Worm (Caenorhabditis elegans) whole organism, L2 larva: Measurements from ENCODE around the gene K04G11.1.

Source experiments
- C34F6.9 ChIP-seq: fragments of 150-350 bp; optimal IDR thresholded peaks from 2 replicates; lab custom pipeline; 2014; ENCODE audit warnings: missing biosample characterization, missing genetic modification characterization
- F13H6.1 ChIP-seq: sonication (generic microtip); optimal IDR thresholded peaks from 2 replicates; lab custom pipeline; 2016; ENCODE audit warnings: missing genetic modification characterization, missing compliant biosample characterization
- R02D3.7 ChIP-seq: fragments of 150-350 bp; optimal IDR thresholded peaks from 2 replicates; lab custom pipeline; 2014; ENCODE audit warnings: missing biosample characterization, missing genetic modification characterization
- Y55F3AM.14 ChIP-seq: fragments of 200-800 bp; sonication (Bioruptor generic); optimal IDR thresholded peaks from 2 replicates; lab custom pipeline; 2018; ENCODE audit warnings: mild to moderate bottlenecking, missing genetic modification characterization, missing compliant biosample characterization
- ZK546.5 ChIP-seq: sonication (generic microtip); optimal IDR thresholded peaks from 2 replicates; lab custom pipeline; 2017; ENCODE audit warnings: missing biosample characterization, missing genetic modification characterization
- alr-1 ChIP-seq: fragments of 150-350 bp; optimal IDR thresholded peaks from 2 replicates; lab custom pipeline; 2014; ENCODE audit warnings: missing biosample characterization, missing genetic modification characterization
- aly-2 ChIP-seq: fragments of 150-350 bp; optimal IDR thresholded peaks from 2 replicates; lab custom pipeline; 2014; ENCODE audit warnings: missing biosample characterization, missing genetic modification characterization
- ama-1 ChIP-seq: fragments of 150-350 bp; optimal IDR thresholded peaks from 2 replicates; lab custom pipeline; 2018; ENCODE audit warnings: inconsistent platforms
- blmp-1 ChIP-seq: sonication (generic microtip); optimal IDR thresholded peaks from 2 replicates; lab custom pipeline; 2017; ENCODE audit warnings: missing genetic modification characterization, mild to moderate bottlenecking, missing compliant biosample characterization, antibody characterized with exemption, moderate library complexity; ENCODE audit not compliant: insufficient read depth
- ceh-16 ChIP-seq: fragments of 150-350 bp; optimal IDR thresholded peaks from 2 replicates; lab custom pipeline; 2014; ENCODE audit warnings: missing biosample characterization, missing genetic modification characterization
- ceh-82 ChIP-seq: fragments of 150-350 bp; optimal IDR thresholded peaks from 2 replicates; lab custom pipeline; 2014; ENCODE audit warnings: missing biosample characterization, missing genetic modification characterization
- crh-2 ChIP-seq: sonication (generic microtip); optimal IDR thresholded peaks from 2 replicates; lab custom pipeline; 2017; ENCODE audit warnings: missing biosample characterization, missing genetic modification characterization
- dmd-4 ChIP-seq: sonication (generic microtip); optimal IDR thresholded peaks from 2 replicates; lab custom pipeline; 2017; ENCODE audit warnings: missing biosample characterization, missing genetic modification characterization
- egl-27 ChIP-seq: sonication (generic microtip); optimal IDR thresholded peaks from 3 replicates; lab custom pipeline; 2017; ENCODE audit warnings: missing biosample characterization, missing genetic modification reagents, missing genetic modification characterization
- elt-1 ChIP-seq: fragments of 150-350 bp; optimal IDR thresholded peaks from 2 replicates; lab custom pipeline; 2014; ENCODE audit warnings: missing biosample characterization, missing genetic modification characterization
- elt-3 ChIP-seq: sonication (generic microtip); optimal IDR thresholded peaks from 2 replicates; lab custom pipeline; 2017; ENCODE audit warnings: missing biosample characterization, missing genetic modification characterization
- fos-1 ChIP-seq: fragments of 150-350 bp; optimal IDR thresholded peaks from 2 replicates; lab custom pipeline; 2014; ENCODE audit warnings: missing biosample characterization, missing genetic modification characterization
- gmeb-1 ChIP-seq: fragments of 150-350 bp; optimal IDR thresholded peaks from 2 replicates; lab custom pipeline; 2014; ENCODE audit warnings: missing biosample characterization, missing genetic modification characterization
- lin-11 ChIP-seq: fragments of 150-350 bp; sonication (generic microtip); optimal IDR thresholded peaks from 2 replicates; lab custom pipeline; 2014; ENCODE audit warnings: missing biosample characterization, missing genetic modification characterization, inconsistent platforms, mixed read lengths
- lin-13 ChIP-seq: fragments of 150-350 bp; optimal IDR thresholded peaks from 2 replicates; lab custom pipeline; 2014; ENCODE audit warnings: missing biosample characterization, missing genetic modification reagents, missing genetic modification characterization
- lin-39 ChIP-seq: fragments of 150-350 bp; optimal IDR thresholded peaks from 2 replicates; lab custom pipeline; 2014; ENCODE audit warnings: missing biosample characterization, missing genetic modification reagents, missing genetic modification characterization
- lsy-2 ChIP-seq, 2 experiments: fragments of 150-350 bp in 1 of 2; sonication (generic microtip) in 1 of 2; optimal IDR thresholded peaks; 2 replicates each; lab custom pipeline; 2014 to 2017; ENCODE audit warnings: missing biosample characterization in 2 of 2, missing genetic modification characterization in 2 of 2
- mab-5 ChIP-seq: fragments of 150-350 bp; optimal IDR thresholded peaks from 2 replicates; lab custom pipeline; 2014; ENCODE audit warnings: missing biosample characterization, missing genetic modification characterization
- mbf-1 ChIP-seq: sonication (generic microtip); optimal IDR thresholded peaks from 2 replicates; lab custom pipeline; 2017; ENCODE audit warnings: missing biosample characterization, missing genetic modification characterization
- mdl-1 ChIP-seq, 2 experiments: fragments of 150-350 bp in 1 of 2; sonication (generic microtip) in 1 of 2; optimal IDR thresholded peaks; 2 replicates each; lab custom pipeline; 2017; ENCODE audit warnings: missing biosample characterization in 2 of 2, missing genetic modification characterization in 2 of 2
- nhr-10 ChIP-seq: sonication (generic microtip); optimal IDR thresholded peaks from 2 replicates; lab custom pipeline; 2017; ENCODE audit warnings: missing biosample characterization, missing genetic modification characterization
- nhr-11 ChIP-seq: fragments of 150-350 bp; optimal IDR thresholded peaks from 2 replicates; lab custom pipeline; 2014; ENCODE audit warnings: missing biosample characterization, missing genetic modification characterization
- nhr-12 ChIP-seq: fragments of 150-350 bp; optimal IDR thresholded peaks from 2 replicates; lab custom pipeline; 2014; ENCODE audit warnings: missing biosample characterization, missing genetic modification characterization
- nhr-129 ChIP-seq: fragments of 150-350 bp; optimal IDR thresholded peaks from 2 replicates; lab custom pipeline; 2014; ENCODE audit warnings: missing biosample characterization, missing genetic modification characterization
- nhr-21 ChIP-seq: fragments of 150-350 bp; optimal IDR thresholded peaks from 2 replicates; lab custom pipeline; 2014; ENCODE audit warnings: missing biosample characterization, missing genetic modification characterization
- nhr-23 ChIP-seq: fragments of 150-350 bp; optimal IDR thresholded peaks from 2 replicates; lab custom pipeline; 2014; ENCODE audit warnings: missing biosample characterization, missing genetic modification reagents, missing genetic modification characterization
- nhr-237 ChIP-seq: fragments of 150-350 bp; optimal IDR thresholded peaks from 2 replicates; lab custom pipeline; 2014; ENCODE audit warnings: missing biosample characterization, missing genetic modification characterization
- nhr-25 ChIP-seq: fragments of 150-350 bp; sonication (generic microtip); optimal IDR thresholded peaks from 3 replicates; lab custom pipeline; 2014; ENCODE audit warnings: missing biosample characterization, missing genetic modification characterization
- nhr-6 ChIP-seq: fragments of 150-350 bp; optimal IDR thresholded peaks from 2 replicates; lab custom pipeline; 2014; ENCODE audit warnings: missing biosample characterization, missing genetic modification characterization
- nhr-77 ChIP-seq: fragments of 150-350 bp; optimal IDR thresholded peaks from 2 replicates; lab custom pipeline; 2014; ENCODE audit warnings: missing biosample characterization, missing genetic modification characterization
- peb-1 ChIP-seq: fragments of 150-350 bp; optimal IDR thresholded peaks from 2 replicates; lab custom pipeline; 2014; ENCODE audit warnings: missing biosample characterization, missing genetic modification characterization
- sem-4 ChIP-seq: fragments of 150-350 bp; optimal IDR thresholded peaks from 2 replicates; lab custom pipeline; 2014; ENCODE audit warnings: missing biosample characterization, missing genetic modification reagents, missing genetic modification characterization
- skn-1 ChIP-seq: sonication (generic microtip); optimal IDR thresholded peaks from 2 replicates; lab custom pipeline; 2017; ENCODE audit warnings: missing biosample characterization, missing genetic modification characterization
- sma-3 ChIP-seq: sonication (generic microtip); optimal IDR thresholded peaks from 2 replicates; lab custom pipeline; 2016; ENCODE audit warnings: missing genetic modification reagents, missing genetic modification characterization, missing compliant biosample characterization
- sma-9 ChIP-seq, 2 experiments: fragments of 150-350 bp in 1 of 2; sonication (generic microtip) in 1 of 2; optimal IDR thresholded peaks; 2 replicates each; lab custom pipeline; 2014 to 2016; ENCODE audit warnings: missing genetic modification characterization in 2 of 2, mild to moderate bottlenecking in 1 of 2, missing biosample characterization in 1 of 2, missing compliant biosample characterization in 1 of 2, missing genetic modification reagents in 1 of 2, moderate library complexity in 1 of 2
- snpc-4 ChIP-seq: fragments of 150-350 bp; optimal IDR thresholded peaks from 2 replicates; lab custom pipeline; 2014; ENCODE audit warnings: missing biosample characterization, missing genetic modification characterization
- unc-39 ChIP-seq: fragments of 150-350 bp; optimal IDR thresholded peaks from 2 replicates; lab custom pipeline; 2014; ENCODE audit warnings: missing biosample characterization, missing genetic modification characterization
- unc-55 ChIP-seq: fragments of 150-350 bp; sonication (generic microtip); optimal IDR thresholded peaks from 3 replicates; lab custom pipeline; 2014; ENCODE audit warnings: missing biosample characterization, missing genetic modification reagents, missing genetic modification characterization
- unc-62 ChIP-seq: fragments of 150-350 bp; optimal IDR thresholded peaks from 2 replicates; lab custom pipeline; 2014; ENCODE audit warnings: missing biosample characterization, missing genetic modification reagents, missing genetic modification characterization
- zag-1 ChIP-seq: fragments of 150-350 bp; optimal IDR thresholded peaks from 2 replicates; lab custom pipeline; 2014; ENCODE audit warnings: missing biosample characterization, missing genetic modification characterization
- ztf-1 ChIP-seq: fragments of 200-800 bp; sonication (Bioruptor generic); conservative IDR thresholded peaks from 2 replicates; pipeline ENCODE4 v1.3.6; 2022; ENCODE audit warnings: missing genetic modification characterization, missing compliant biosample characterization
- ztf-11 ChIP-seq: sonication (generic microtip); optimal IDR thresholded peaks from 2 replicates; lab custom pipeline; 2017; ENCODE audit warnings: missing biosample characterization, missing genetic modification characterization
- ztf-4 ChIP-seq: fragments of 150-350 bp; optimal IDR thresholded peaks from 2 replicates; lab custom pipeline; 2014; ENCODE audit warnings: missing biosample characterization, missing genetic modification characterization

Gene K04G11.1

ce11 chrX:14312416-14312815 lies 22.9 kb upstream of the K04G11.1 start:
- TF ChIP-seq lsy-2 (tag; optimal IDR thresholded peaks at IDR 0.05; lab: Kevin White, UChicago) = peak; percentile 76 to 95
- TF ChIP-seq aly-2 (tag; lab: Kevin White, UChicago) = no peak
- TF ChIP-seq mdl-1 (tag; optimal IDR thresholded peaks at IDR 0.05; lab: Kevin White, UChicago) = peak; percentile 35 to 42
- TF ChIP-seq unc-62 = no peak
- peak; percentile 70 for TF ChIP-seq nhr-6 (tag; lab: Kevin White, UChicago)
- TF ChIP-seq mab-5 (tag; lab: Kevin White, UChicago) = peak; percentile 6
- TF ChIP-seq elt-1 (tag; lab: Kevin White, UChicago) = no peak
- TF ChIP-seq sma-3 (GFP tag; lab: Kevin White, UChicago) = peak; percentile 54
- peak; percentile 95 for TF ChIP-seq lin-13
- TF ChIP-seq ztf-1 (GFP tag; lab: Robert Waterston, UW) = no peak
- no peak for TF ChIP-seq nhr-77 (tag; lab: Kevin White, UChicago)
- peak; percentile 69 for TF ChIP-seq nhr-21 (tag; lab: Kevin White, UChicago)
- peak; percentile 48 for TF ChIP-seq ztf-4 (tag; lab: Kevin White, UChicago)
- TF ChIP-seq unc-55 (GFP tag; lab: Kevin White, UChicago) = peak; percentile 81
- TF ChIP-seq egl-27 (tag; lab: Kevin White, UChicago) = peak; percentile 58
- peak; percentile 58 for TF ChIP-seq lin-11 (tag; lab: Kevin White, UChicago)
- TF ChIP-seq crh-2 (tag; lab: Kevin White, UChicago) = peak; percentile 55
- TF ChIP-seq ceh-82 (tag; lab: Kevin White, UChicago) = peak; percentile 35
- no peak for TF ChIP-seq lin-39
- no peak for TF ChIP-seq ZK546.5
- TF ChIP-seq nhr-12 = no peak
- TF ChIP-seq fos-1 = peak; percentile 89
- peak; percentile 69 for TF ChIP-seq snpc-4 (tag; lab: Kevin White, UChicago)
- peak; percentile 77 for TF ChIP-seq nhr-25 (tag; lab: Kevin White, UChicago)
- TF ChIP-seq nhr-10 (tag; lab: Kevin White, UChicago) = no peak
- TF ChIP-seq unc-39 (tag; lab: Kevin White, UChicago) = no peak
- peak; percentile 86 for TF ChIP-seq sma-9 (GFP tag; optimal IDR thresholded peaks at IDR 0.05; lab: Kevin White, UChicago)
- TF ChIP-seq sma-9 (tag; optimal IDR thresholded peaks at IDR 0.05; lab: Kevin White, UChicago) = no peak
- peak; percentile 59 for TF ChIP-seq skn-1 (tag; lab: Kevin White, UChicago)
- TF ChIP-seq sem-4 (tag; lab: Kevin White, UChicago) = peak; percentile 78
- peak; percentile 42 for TF ChIP-seq gmeb-1
- TF ChIP-seq R02D3.7 = no peak
- no peak for TF ChIP-seq ama-1 (lab: Kevin White, UChicago)
- TF ChIP-seq C34F6.9 = peak; percentile 82
- no peak for TF ChIP-seq alr-1 (tag; lab: Kevin White, UChicago)
- TF ChIP-seq ceh-16 (tag; lab: Kevin White, UChicago) = peak; percentile 70
- TF ChIP-seq dmd-4 (tag; lab: Kevin White, UChicago) = no peak
- no peak for TF ChIP-seq elt-3 (tag; lab: Kevin White, UChicago)
- peak; percentile 86 for TF ChIP-seq F13H6.1 (tag; lab: Kevin White, UChicago)
- TF ChIP-seq nhr-237 (tag; lab: Kevin White, UChicago) = no peak
- TF ChIP-seq blmp-1 (tag; lab: Kevin White, UChicago) = peak; percentile 22
- peak; percentile 82 for TF ChIP-seq nhr-129 (tag; lab: Kevin White, UChicago)
- TF ChIP-seq nhr-23 (tag; lab: Kevin White, UChicago) = no peak
- TF ChIP-seq peb-1 (tag; lab: Kevin White, UChicago) = no peak
- no peak for TF ChIP-seq nhr-11 (tag; lab: Kevin White, UChicago)
- TF ChIP-seq ztf-11 (tag; lab: Kevin White, UChicago) = no peak
- no peak for TF ChIP-seq Y55F3AM.14 (GFP tag; lab: Kevin White, UChicago)
- no peak for TF ChIP-seq mbf-1 (tag; lab: Kevin White, UChicago)
- TF ChIP-seq zag-1 (tag; lab: Kevin White, UChicago) = peak; percentile 49
